Worm (Caenorhabditis elegans): ENCODE data around the gene gpa-13.

DNA sequence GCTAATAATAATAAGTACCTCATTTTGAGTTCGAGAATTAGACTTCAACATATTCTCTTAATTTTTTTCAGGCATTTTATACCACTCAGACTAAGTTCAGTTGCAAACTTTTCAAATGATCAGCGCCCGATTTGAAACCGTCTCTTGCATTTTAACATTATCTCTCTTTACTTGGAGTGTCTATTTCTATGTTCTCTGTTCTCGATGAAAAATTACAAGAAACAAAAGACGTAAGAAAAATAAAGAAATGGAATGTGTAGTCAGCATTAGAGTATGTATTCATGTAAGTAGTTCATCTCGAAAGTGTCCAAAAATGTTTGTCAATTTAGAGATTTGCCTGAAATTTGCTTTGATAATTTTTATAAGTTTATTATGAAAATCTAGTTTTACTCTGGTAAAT, 45.4 kb upstream of the gpa-13 start, which contains the start of gene ugt-3:
- TF ChIP-seq dao-5 (tag; optimal IDR thresholded peaks at IDR 0.05) (no peak), W03F9.2 (tag; optimal IDR thresholded peaks at IDR 0.05) (no peak), him-1 (tag; optimal IDR thresholded peaks at IDR 0.05) (no peak)

Data from whole organism, L4/young adult.